Fruit fly (Drosophila melanogaster): Measurements from ENCODE around the gene CG15449.
A peak's percentile ranks its signal among the peaks of the same experiment; 100 is the strongest.

The CG15449 gene

dm6 chrX:21074329-21074708 lies 33.9 kb upstream of the CG15449 start (continued):
- peak; percentile 63 for TF ChIP-seq CG11294 (GFP tag; IDR thresholded peaks at IDR 0.05)
- peak; percentile 73 for TF ChIP-seq Sox14 (GFP tag; optimal IDR thresholded peaks at IDR 0.05)
- TF ChIP-seq CG16779 (tag; optimal IDR thresholded peaks at IDR 0.05), result no peak
- TF ChIP-seq CG6854 (GFP tag; optimal IDR thresholded peaks at IDR 0.05), result no peak
- TF ChIP-seq Hr38 (GFP tag; optimal IDR thresholded peaks at IDR 0.05), result no peak
- peak; percentile 78 for TF ChIP-seq net (GFP tag; optimal IDR thresholded peaks at IDR 0.05)
- TF ChIP-seq Gug (GFP tag; IDR thresholded peaks at IDR 0.05), result peak; percentile 57
- TF ChIP-seq CG3032 (tag; optimal IDR thresholded peaks at IDR 0.05), result peak; percentile 33
- peak; percentile 45 for TF ChIP-seq CG10669 (GFP tag; optimal IDR thresholded peaks at IDR 0.05)
- TF ChIP-seq CG8119 (GFP tag; IDR thresholded peaks at IDR 0.05), result peak; percentile 78
- no peak for TF ChIP-seq fd85E (GFP tag; optimal IDR thresholded peaks at IDR 0.05)
- TF ChIP-seq svp (GFP tag), result peak; percentile 83
- peak; percentile 76 for TF ChIP-seq Lpt (GFP tag; optimal IDR thresholded peaks at IDR 0.05)
- peak; percentile 60 for TF ChIP-seq cyc (GFP tag; optimal IDR thresholded peaks at IDR 0.05)
- TF ChIP-seq CG31627 (GFP tag; optimal IDR thresholded peaks at IDR 0.05), result peak; percentile 71
- peak; percentile 89 for TF ChIP-seq Eip78C (GFP tag)
- TF ChIP-seq spab (GFP tag; optimal IDR thresholded peaks at IDR 0.05), result no peak
- TF ChIP-seq dac (GFP tag; optimal IDR thresholded peaks at IDR 0.05), result peak; percentile 66
- peak; percentile 61 for TF ChIP-seq CG10631 (GFP tag; optimal IDR thresholded peaks at IDR 0.05)
- TF ChIP-seq fkh (GFP tag; optimal IDR thresholded peaks at IDR 0.05), result peak; percentile 52
- TF ChIP-seq CG3919 (GFP tag; optimal IDR thresholded peaks at IDR 0.05), result peak; percentile 66
- TF ChIP-seq OdsH (GFP tag; optimal IDR thresholded peaks at IDR 0.05), result peak; percentile 74
- peak; percentile 3 for TF ChIP-seq CG8319 (GFP tag; optimal IDR thresholded peaks at IDR 0.05)
- TF ChIP-seq CG11762 (GFP tag; optimal IDR thresholded peaks at IDR 0.05; ENCODE audit: insufficient read depth), result peak; percentile 40
- peak; percentile 27 for TF ChIP-seq CG11902 (GFP tag; optimal IDR thresholded peaks at IDR 0.05)
- TF ChIP-seq Eip93F (GFP tag; optimal IDR thresholded peaks at IDR 0.05), result no peak
- no peak for TF ChIP-seq CG1621 (tag; optimal IDR thresholded peaks at IDR 0.05)
- TF ChIP-seq Blimp-1 (GFP tag; optimal IDR thresholded peaks at IDR 0.05), result no peak
- peak; percentile 47 for TF ChIP-seq dsx (GFP tag; optimal IDR thresholded peaks at IDR 0.05; ENCODE audit: poor library complexity, severe bottlenecking)
- TF ChIP-seq eg (GFP tag; IDR thresholded peaks at IDR 0.05), result peak; percentile 87
- TF ChIP-seq Ets96B (tag; optimal IDR thresholded peaks at IDR 0.05), result peak; percentile 47

dm6 chrX:21073641-21074328 lies 33.4 kb upstream of the CG15449 start:
- TF ChIP-seq Hr4 (GFP tag; optimal IDR thresholded peaks at IDR 0.05) (peak; percentile 79), CG8319 (GFP tag; optimal IDR thresholded peaks at IDR 0.05) (peak; percentile 18), Sox14 (GFP tag; optimal IDR thresholded peaks at IDR 0.05) (peak; percentile 60), svp (GFP tag) (peak; percentile 65), Hr39 (GFP tag; optimal IDR thresholded peaks at IDR 0.05) (peak; percentile 67), net (GFP tag; optimal IDR thresholded peaks at IDR 0.05) (peak; percentile 29), fd85E (GFP tag; optimal IDR thresholded peaks at IDR 0.05) (no peak), Ets96B (tag; optimal IDR thresholded peaks at IDR 0.05) (peak; percentile 35), OdsH (GFP tag; optimal IDR thresholded peaks at IDR 0.05) (peak; percentile 66), CG6854 (GFP tag; optimal IDR thresholded peaks at IDR 0.05) (no peak), eg (GFP tag; IDR thresholded peaks at IDR 0.05) (peak; percentile 46; the same call in 1 of the 3 replicates), Sox102F (GFP tag; optimal IDR thresholded peaks at IDR 0.05) (peak; percentile 57), cyc (GFP tag; optimal IDR thresholded peaks at IDR 0.05) (peak; percentile 24), topi (GFP tag; optimal IDR thresholded peaks at IDR 0.05) (peak; percentile 47), CG3919 (GFP tag; optimal IDR thresholded peaks at IDR 0.05) (peak; percentile 53), acj6 (GFP tag; optimal IDR thresholded peaks at IDR 0.05) (peak; percentile 56), pdm3 (GFP tag; optimal IDR thresholded peaks at IDR 0.05) (peak; percentile 67), spab (GFP tag; optimal IDR thresholded peaks at IDR 0.05) (no peak), CG6163 (GFP tag; IDR thresholded peaks at IDR 0.05) (peak; percentile 32; the same call in 1 of the 3 replicates), CG16779 (tag; optimal IDR thresholded peaks at IDR 0.05) (peak; percentile 8), Eip78C (GFP tag) (peak; percentile 93), CG10631 (GFP tag; optimal IDR thresholded peaks at IDR 0.05) (peak; percentile 42), achi (GFP tag; optimal IDR thresholded peaks at IDR 0.05) (peak; percentile 62), dac (GFP tag; optimal IDR thresholded peaks at IDR 0.05) (peak; percentile 53), CG6276 (GFP tag; optimal IDR thresholded peaks at IDR 0.05) (peak; percentile 68), vri (GFP tag; optimal IDR thresholded peaks at IDR 0.05) (no peak), CG3032 (tag; optimal IDR thresholded peaks at IDR 0.05) (peak; percentile 42), Eip75B (GFP tag; optimal IDR thresholded peaks at IDR 0.05) (peak; percentile 9), CG11762 (GFP tag; optimal IDR thresholded peaks at IDR 0.05; ENCODE audit: insufficient read depth) (peak; percentile 20), salr (GFP tag; optimal IDR thresholded peaks at IDR 0.05) (peak in 1 of 2 experiments; percentile 41), Lpt (GFP tag; optimal IDR thresholded peaks at IDR 0.05) (peak; percentile 23), dsx (GFP tag; optimal IDR thresholded peaks at IDR 0.05; ENCODE audit: poor library complexity, severe bottlenecking) (no peak), Gug (GFP tag; IDR thresholded peaks at IDR 0.05) (0 out of 2 replicates have a peak, but pooled peaks have one; percentile 21), CG15336 (GFP tag; IDR thresholded peaks at IDR 0.05) (peak; percentile 40; the same call in 1 of the 2 replicates), Smox (GFP tag; optimal IDR thresholded peaks at IDR 0.05) (peak; percentile 36), Hr38 (GFP tag; optimal IDR thresholded peaks at IDR 0.05) (no peak), CG31627 (GFP tag; optimal IDR thresholded peaks at IDR 0.05) (peak; percentile 55), fkh (GFP tag; optimal IDR thresholded peaks at IDR 0.05) (no peak)
